Worm (Caenorhabditis elegans) whole organism, L3 larva: ENCODE results near the gene K07F5.7.

ENCODE experiments used
- ZK546.5 ChIP-seq: sonication (generic microtip); optimal IDR thresholded peaks from 2 replicates; lab custom pipeline; 2017; ENCODE audit warnings: missing biosample characterization, missing genetic modification characterization
- aly-2 ChIP-seq: fragments of 150-350 bp; optimal IDR thresholded peaks from 2 replicates; lab custom pipeline; 2014; ENCODE audit warnings: missing biosample characterization, missing genetic modification characterization
- ama-1 ChIP-seq: fragments of 150-350 bp; optimal IDR thresholded peaks from 2 replicates; lab custom pipeline; 2018
- elt-2 ChIP-seq: sonication (generic microtip); optimal IDR thresholded peaks from 2 replicates; lab custom pipeline; 2016; ENCODE audit warnings: missing genetic modification reagents, mild to moderate bottlenecking, missing genetic modification characterization, missing compliant biosample characterization
- lin-15B ChIP-seq: fragments of 150-350 bp; optimal IDR thresholded peaks from 2 replicates; lab custom pipeline; 2014; ENCODE audit warnings: missing biosample characterization, missing genetic modification characterization
- nhr-11 ChIP-seq: fragments of 150-350 bp; optimal IDR thresholded peaks from 2 replicates; lab custom pipeline; 2014; ENCODE audit warnings: missing biosample characterization, missing genetic modification characterization
- nhr-12 ChIP-seq: fragments of 150-350 bp; optimal IDR thresholded peaks from 2 replicates; lab custom pipeline; 2014; ENCODE audit warnings: missing biosample characterization, missing genetic modification characterization
- nhr-237 ChIP-seq: fragments of 150-350 bp; optimal IDR thresholded peaks from 2 replicates; lab custom pipeline; 2014; ENCODE audit warnings: missing biosample characterization, missing genetic modification characterization
- nhr-43 ChIP-seq: sonication (generic microtip); optimal IDR thresholded peaks from 2 replicates; lab custom pipeline; 2016; ENCODE audit warnings: mild to moderate bottlenecking, missing genetic modification characterization, missing compliant biosample characterization; ENCODE audit not compliant: poor library complexity, severe bottlenecking
- unc-62 ChIP-seq: fragments of 150-350 bp; sonication (generic microtip); optimal IDR thresholded peaks from 4 replicates; lab custom pipeline; 2014; ENCODE audit warnings: missing biosample characterization, missing genetic modification reagents, missing genetic modification characterization

ce11 chrIV:9878893-9879379 lies 31.0 kb upstream of the K07F5.7 start, which contains the start of gene nhr-4:
- TF ChIP-seq nhr-43 (tag; lab: Kevin White, UChicago) (no peak), elt-2 (tag; lab: Kevin White, UChicago) (no peak), nhr-11 (tag; lab: Kevin White, UChicago) (no peak), unc-62 (GFP tag; lab: Kevin White, UChicago) (no peak), nhr-12 (tag; lab: Kevin White, UChicago) (no peak), ZK546.5 (tag; lab: Kevin White, UChicago) (no peak), nhr-237 (tag; lab: Kevin White, UChicago) (no peak), lin-15B (tag; lab: Kevin White, UChicago) (no peak), aly-2 (no peak), ama-1 (lab: Kevin White, UChicago) (no peak)
